Worm (Caenorhabditis elegans) whole organism, L3 larva: ENCODE data around the gene D1086.8.
"Not testable (repeated sequence)": the region's sequence is repeated elsewhere in the genome, so short reads cannot be mapped to it uniquely, and the experiment has no call there.

ENCODE experiments used
- R02D3.7 ChIP-seq: fragments of 150-350 bp; optimal IDR thresholded peaks from 2 replicates; lab custom pipeline; 2014; ENCODE audit warnings: missing biosample characterization, missing genetic modification characterization
- aly-2 ChIP-seq: fragments of 150-350 bp; optimal IDR thresholded peaks from 2 replicates; lab custom pipeline; 2014; ENCODE audit warnings: missing biosample characterization, missing genetic modification characterization
- ama-1 ChIP-seq: fragments of 150-350 bp; optimal IDR thresholded peaks from 2 replicates; lab custom pipeline; 2018
- ceh-16 ChIP-seq: sonication (generic microtip); optimal IDR thresholded peaks from 2 replicates; lab custom pipeline; 2017; ENCODE audit warnings: missing biosample characterization, missing genetic modification characterization
- ceh-82 ChIP-seq: fragments of 150-350 bp; optimal IDR thresholded peaks from 2 replicates; lab custom pipeline; 2014; ENCODE audit warnings: missing biosample characterization, missing genetic modification characterization
- egl-27 ChIP-seq: sonication (generic microtip); optimal IDR thresholded peaks from 4 replicates; lab custom pipeline; 2017; ENCODE audit warnings: missing biosample characterization, missing genetic modification reagents, missing genetic modification characterization
- egl-5 ChIP-seq: fragments of 150-350 bp; optimal IDR thresholded peaks from 2 replicates; lab custom pipeline; 2017; ENCODE audit warnings: missing biosample characterization, missing genetic modification reagents, missing genetic modification characterization, inconsistent platforms
- elt-1 ChIP-seq: fragments of 150-350 bp; optimal IDR thresholded peaks from 2 replicates; lab custom pipeline; 2014; ENCODE audit warnings: missing biosample characterization, missing genetic modification characterization
- elt-2 ChIP-seq: sonication (generic microtip); optimal IDR thresholded peaks from 2 replicates; lab custom pipeline; 2016; ENCODE audit warnings: missing genetic modification reagents, mild to moderate bottlenecking, missing genetic modification characterization, missing compliant biosample characterization
- elt-3 ChIP-seq, 3 experiments: fragments of 150-350 bp in 1 of 3; sonication (generic microtip) in 2 of 3; optimal IDR thresholded peaks; 2 replicates in 2 of 3; 4 replicates in 1 of 3; lab custom pipeline; 2014 to 2017; ENCODE audit warnings: missing biosample characterization in 3 of 3, missing genetic modification characterization in 3 of 3
- fkh-10 ChIP-seq: sonication (generic microtip); optimal IDR thresholded peaks from 2 replicates; lab custom pipeline; 2017; ENCODE audit warnings: missing biosample characterization, missing genetic modification reagents, missing genetic modification characterization
- fkh-2 ChIP-seq: fragments of 150-350 bp; optimal IDR thresholded peaks from 2 replicates; lab custom pipeline; 2014; ENCODE audit warnings: missing biosample characterization, missing genetic modification reagents, missing genetic modification characterization
- hmg-11 ChIP-seq: sonication (generic microtip); optimal IDR thresholded peaks from 2 replicates; lab custom pipeline; 2016; ENCODE audit warnings: missing genetic modification characterization, missing compliant biosample characterization
- lin-15B ChIP-seq: fragments of 150-350 bp; optimal IDR thresholded peaks from 2 replicates; lab custom pipeline; 2014; ENCODE audit warnings: missing biosample characterization, missing genetic modification characterization
- lin-39 ChIP-seq: fragments of 150-350 bp; optimal IDR thresholded peaks from 2 replicates; lab custom pipeline; 2018; ENCODE audit warnings: missing biosample characterization, missing genetic modification reagents, missing genetic modification characterization
- lsy-12 ChIP-seq: sonication (generic microtip); optimal IDR thresholded peaks from 2 replicates; lab custom pipeline; 2016; ENCODE audit warnings: mild to moderate bottlenecking, missing genetic modification characterization, missing compliant biosample characterization
- mdl-1 ChIP-seq: fragments of 150-350 bp; optimal IDR thresholded peaks from 2 replicates; lab custom pipeline; 2014; ENCODE audit warnings: missing biosample characterization, missing genetic modification characterization
- mml-1 ChIP-seq: fragments of 150-350 bp; sonication (generic microtip); optimal IDR thresholded peaks from 3 replicates; lab custom pipeline; 2014; ENCODE audit warnings: missing biosample characterization, missing genetic modification characterization
- nfya-1 ChIP-seq: sonication (generic microtip); optimal IDR thresholded peaks from 2 replicates; lab custom pipeline; 2017; ENCODE audit warnings: missing genetic modification characterization, mild to moderate bottlenecking, missing compliant biosample characterization, antibody characterized with exemption, moderate library complexity; ENCODE audit not compliant: insufficient read depth
- nhr-11 ChIP-seq: fragments of 150-350 bp; optimal IDR thresholded peaks from 2 replicates; lab custom pipeline; 2014; ENCODE audit warnings: missing biosample characterization, missing genetic modification characterization
- nhr-12 ChIP-seq: fragments of 150-350 bp; optimal IDR thresholded peaks from 2 replicates; lab custom pipeline; 2014; ENCODE audit warnings: missing biosample characterization, missing genetic modification characterization
- nhr-23 ChIP-seq: fragments of 150-350 bp; optimal IDR thresholded peaks from 2 replicates; lab custom pipeline; 2014; ENCODE audit warnings: missing biosample characterization, missing genetic modification reagents, missing genetic modification characterization
- nhr-237 ChIP-seq: fragments of 150-350 bp; optimal IDR thresholded peaks from 2 replicates; lab custom pipeline; 2014; ENCODE audit warnings: missing biosample characterization, missing genetic modification characterization
- nhr-25 ChIP-seq: sonication (generic microtip); optimal IDR thresholded peaks from 2 replicates; lab custom pipeline; 2017; ENCODE audit warnings: missing biosample characterization, missing genetic modification characterization
- nhr-28 ChIP-seq: fragments of 150-350 bp; optimal IDR thresholded peaks from 2 replicates; lab custom pipeline; 2014; ENCODE audit warnings: missing biosample characterization, missing genetic modification characterization
- nhr-67 ChIP-seq: fragments of 150-350 bp; optimal IDR thresholded peaks from 2 replicates; lab custom pipeline; 2014; ENCODE audit warnings: missing biosample characterization, missing genetic modification characterization
- nhr-76 ChIP-seq: fragments of 150-350 bp; sonication (generic microtip); optimal IDR thresholded peaks from 5 replicates; lab custom pipeline; 2014; ENCODE audit warnings: missing biosample characterization, missing genetic modification characterization
- nhr-77 ChIP-seq: fragments of 150-350 bp; optimal IDR thresholded peaks from 2 replicates; lab custom pipeline; 2014; ENCODE audit warnings: missing biosample characterization, missing genetic modification characterization
- pha-4 ChIP-seq: fragments of 150-350 bp; optimal IDR thresholded peaks from 2 replicates; lab custom pipeline; 2014; ENCODE audit warnings: missing biosample characterization, missing genetic modification reagents, missing genetic modification characterization
- pqm-1 ChIP-seq: fragments of 150-350 bp; optimal IDR thresholded peaks from 2 replicates; lab custom pipeline; 2017; ENCODE audit warnings: missing biosample characterization, missing genetic modification characterization, inconsistent platforms
- sea-2 ChIP-seq: fragments of 150-350 bp; sonication (generic microtip); optimal IDR thresholded peaks from 4 replicates; lab custom pipeline; 2014; ENCODE audit warnings: missing biosample characterization, missing genetic modification reagents, missing genetic modification characterization
- snpc-4 ChIP-seq: fragments of 150-350 bp; optimal IDR thresholded peaks from 2 replicates; lab custom pipeline; 2014; ENCODE audit warnings: missing biosample characterization, missing genetic modification characterization
- tbx-2 ChIP-seq: sonication (generic microtip); optimal IDR thresholded peaks from 2 replicates; lab custom pipeline; 2016; ENCODE audit warnings: mild to moderate bottlenecking, missing genetic modification characterization, missing compliant biosample characterization
- unc-39 ChIP-seq: sonication (generic microtip); optimal IDR thresholded peaks from 4 replicates; lab custom pipeline; 2017; ENCODE audit warnings: missing biosample characterization, missing genetic modification characterization
- unc-62 ChIP-seq: fragments of 150-350 bp; sonication (generic microtip); optimal IDR thresholded peaks from 4 replicates; lab custom pipeline; 2014; ENCODE audit warnings: missing biosample characterization, missing genetic modification reagents, missing genetic modification characterization
- zag-1 ChIP-seq: fragments of 150-350 bp; optimal IDR thresholded peaks from 2 replicates; lab custom pipeline; 2014; ENCODE audit warnings: missing biosample characterization, missing genetic modification characterization
- ztf-11 ChIP-seq: fragments of 150-350 bp; optimal IDR thresholded peaks from 2 replicates; lab custom pipeline; 2014; ENCODE audit warnings: missing biosample characterization, missing genetic modification characterization
- ztf-4 ChIP-seq: fragments of 150-350 bp; optimal IDR thresholded peaks from 2 replicates; lab custom pipeline; 2014; ENCODE audit warnings: missing biosample characterization, missing genetic modification characterization

The D1086.8 gene

DNA sequence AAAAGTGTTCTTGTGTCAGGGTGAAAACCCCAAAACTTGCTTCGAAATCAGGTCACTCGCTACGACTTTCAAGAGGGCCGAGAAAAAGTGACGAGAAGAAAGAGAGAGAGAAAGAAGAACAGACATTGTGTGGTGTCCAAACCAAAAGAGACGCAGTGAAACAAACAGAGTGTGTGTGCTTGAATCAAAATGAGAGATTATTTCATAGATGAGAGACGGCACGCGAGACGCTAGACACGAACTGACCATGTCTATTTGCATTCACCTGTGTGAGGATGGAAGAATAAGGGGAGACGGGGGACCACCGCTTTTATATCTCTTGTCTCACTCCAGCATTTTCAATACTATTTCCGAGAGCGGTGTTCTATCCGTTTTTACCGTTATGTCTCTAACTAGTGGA lies 42.2 kb downstream of the D1086.8 start (continued):
- no peak for TF ChIP-seq egl-5 (tag; lab: Kevin White, UChicago)
- TF ChIP-seq lsy-12, result peak; percentile 61

DNA sequence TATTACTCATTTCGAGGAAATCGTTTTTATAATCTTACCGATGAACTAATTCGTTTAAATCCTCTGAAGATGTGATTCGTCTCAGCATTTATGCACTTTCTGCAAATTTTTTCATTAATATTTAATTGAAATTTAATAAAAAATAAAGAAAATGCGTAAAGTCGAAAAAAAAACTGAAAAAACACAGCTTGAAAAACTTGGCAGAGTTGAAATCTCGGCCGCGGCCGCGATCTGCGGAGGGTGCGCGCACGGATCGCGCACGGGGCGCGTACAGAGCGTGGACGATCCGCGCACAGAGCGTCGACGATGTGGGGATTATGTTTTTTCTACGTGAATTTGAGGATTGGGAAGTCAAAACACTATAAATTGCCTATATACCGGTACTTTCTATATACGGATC lies 43.9 kb downstream of the D1086.8 start, which contains the start of gene AH10.4:
TSS of gene AH10.4 (minus strand) at position 101 of the 400 bp plus-strand sequence.
- TF ChIP-seq unc-39, pqm-1, zag-1 (tag; lab: Kevin White, UChicago): not testable (repeated sequence)

DNA sequence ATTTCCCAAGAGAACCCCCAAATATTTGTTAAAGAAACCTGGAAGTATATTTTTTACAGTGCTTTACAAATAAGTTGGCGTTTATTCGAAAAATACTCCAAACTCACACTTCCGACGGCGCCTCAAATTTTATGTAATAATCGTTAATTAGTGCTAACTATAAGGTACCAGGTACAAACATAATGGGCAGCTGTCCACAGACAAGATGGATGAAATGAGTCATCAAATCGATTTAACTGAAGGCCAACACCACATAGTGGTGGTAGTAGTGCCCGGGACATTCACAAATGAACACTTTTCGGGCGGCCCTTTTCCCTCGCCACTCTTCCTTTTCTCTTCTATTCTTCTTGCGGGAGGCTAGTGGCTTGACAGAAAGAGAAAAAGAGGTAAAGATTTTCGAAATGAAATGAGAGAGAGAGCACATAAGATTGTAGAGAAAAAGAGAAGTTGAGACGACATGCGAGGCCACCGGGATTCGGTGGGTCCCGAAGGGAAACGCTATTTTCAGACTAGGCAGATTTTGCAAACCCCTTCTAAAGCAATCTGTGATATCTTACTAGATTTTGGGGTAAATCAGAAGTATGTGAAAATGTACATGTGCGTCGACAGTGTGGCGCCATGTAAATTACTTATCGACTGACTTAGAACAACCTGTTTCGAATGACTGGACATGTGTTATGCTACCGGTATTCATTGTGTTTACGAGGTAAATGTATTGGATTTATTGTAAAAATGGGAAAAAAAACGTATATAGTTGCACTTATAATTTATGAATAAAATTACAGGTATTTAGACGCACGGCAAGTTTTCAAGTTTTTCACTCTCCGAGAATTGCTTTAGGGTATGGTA lies 45.6 kb downstream of the D1086.8 start:
- TF ChIP-seq ama-1 (peak; percentile 5), lin-39 (tag; lab: Kevin White, UChicago) (peak; percentile 40), hmg-11 (tag; lab: Kevin White, UChicago) (peak; percentile 23), snpc-4 (tag; lab: Kevin White, UChicago) (no peak), nhr-25 (tag; lab: Kevin White, UChicago) (peak; percentile 23), fkh-10 (GFP tag; lab: Kevin White, UChicago) (no peak), lin-15B (tag; lab: Kevin White, UChicago) (peak; percentile 16), nhr-76 (no peak), egl-27 (tag; lab: Kevin White, UChicago) (no peak)

DNA sequence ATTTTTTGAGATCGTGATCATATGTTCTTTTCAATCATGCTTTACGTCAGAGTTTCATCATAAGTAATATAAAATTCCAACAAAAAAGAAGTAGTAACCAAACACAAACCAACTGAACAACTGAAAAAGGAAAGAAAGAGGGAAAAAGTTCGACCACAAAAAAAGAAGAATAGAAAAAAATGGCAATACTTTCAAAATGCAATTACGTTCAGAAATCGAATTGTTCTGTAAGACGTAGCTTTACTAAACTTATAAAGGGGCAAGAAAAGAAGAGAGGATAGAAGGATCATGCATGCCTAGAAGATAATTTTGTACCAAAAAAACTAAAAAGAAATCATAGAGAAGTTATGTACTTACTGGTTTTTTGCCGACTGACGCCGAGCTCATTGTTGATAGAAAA lies 46.8 kb downstream of the D1086.8 start:
- TF ChIP-seq snpc-4 (tag; lab: Kevin White, UChicago) (no peak), fkh-10 (GFP tag; lab: Kevin White, UChicago) (peak; percentile 82)

DNA sequence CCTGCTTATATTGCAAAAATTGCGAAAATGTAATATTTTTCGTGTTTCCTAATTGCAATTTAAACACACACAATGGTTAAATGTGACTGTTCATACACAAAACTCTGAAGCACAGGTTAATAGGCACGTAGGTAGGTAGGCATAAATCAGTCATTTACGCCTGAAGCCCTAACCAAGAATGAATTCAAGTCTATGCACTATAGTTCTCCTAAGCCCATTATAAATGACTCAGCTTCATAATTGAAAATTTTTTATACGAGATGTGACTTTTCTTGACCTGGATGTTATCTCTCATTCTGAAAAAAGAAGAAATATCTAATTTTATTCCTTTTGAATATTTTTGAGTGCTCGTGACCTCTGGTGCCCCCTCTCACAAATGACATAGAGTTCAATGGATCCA lies 47.9 kb downstream of the D1086.8 start:
- TF ChIP-seq ceh-82 (no peak), aly-2 (tag; lab: Kevin White, UChicago) (no peak), sea-2 (GFP tag; lab: Kevin White, UChicago) (no peak), ceh-16 (tag; lab: Kevin White, UChicago) (no peak), ztf-11 (tag; lab: Kevin White, UChicago) (no peak), nhr-23 (no peak), nhr-67 (tag; lab: Kevin White, UChicago) (no peak), egl-27 (tag; lab: Kevin White, UChicago) (no peak), unc-39 (tag; lab: Kevin White, UChicago) (no peak), nhr-12 (tag; lab: Kevin White, UChicago) (no peak), fkh-10 (GFP tag; lab: Kevin White, UChicago) (no peak), nfya-1 (tag; lab: Kevin White, UChicago) (no peak), pha-4 (tag; lab: Kevin White, UChicago) (no peak), ama-1 (no peak), nhr-11 (tag; lab: Kevin White, UChicago) (no peak)
- TF ChIP-seq, all 47 proteins: peak for 0

DNA sequence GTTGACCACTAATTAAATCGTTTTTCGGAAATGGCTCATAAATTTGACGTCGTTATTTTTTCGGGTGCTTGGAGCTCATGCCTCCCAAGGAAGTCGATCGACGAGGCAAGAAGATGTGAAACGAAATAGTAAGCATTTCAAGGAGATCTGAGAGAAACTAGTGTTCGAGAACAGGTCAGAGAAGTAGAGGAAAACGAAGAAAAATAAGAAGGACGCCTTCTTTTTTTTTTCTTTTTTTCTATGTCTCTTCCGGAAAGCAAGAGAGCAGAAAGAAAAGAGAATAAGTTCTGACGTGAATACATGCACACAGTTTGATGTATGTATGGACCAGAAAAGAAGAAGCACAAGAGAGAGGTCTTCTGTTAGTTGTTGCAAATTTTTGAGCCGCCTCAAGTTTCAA lies 49.7 kb downstream of the D1086.8 start:
- TF ChIP-seq nhr-76, result no peak
- no peak for TF ChIP-seq lin-39 (tag; lab: Kevin White, UChicago)
- no peak for TF ChIP-seq unc-62 (GFP tag; lab: Kevin White, UChicago)
- TF ChIP-seq nhr-28 (tag; lab: Kevin White, UChicago), result no peak
- no peak for TF ChIP-seq elt-1
- peak; percentile 48 for TF ChIP-seq tbx-2 (tag; lab: Kevin White, UChicago)
- no peak for TF ChIP-seq mml-1 (tag; lab: Kevin White, UChicago)
- no peak for TF ChIP-seq ztf-4 (tag; lab: Kevin White, UChicago)
- TF ChIP-seq ceh-16 (tag; lab: Kevin White, UChicago), result no peak
- TF ChIP-seq elt-3 (tag; optimal IDR thresholded peaks at IDR 0.05; lab: Kevin White, UChicago), result no peak
- peak; percentile 77 for TF ChIP-seq fkh-10 (GFP tag; lab: Kevin White, UChicago)
- no peak for TF ChIP-seq nhr-67 (tag; lab: Kevin White, UChicago)
- peak; percentile 38 for TF ChIP-seq lin-15B (tag; lab: Kevin White, UChicago)
- TF ChIP-seq nhr-237, result no peak
- no peak for TF ChIP-seq ceh-82
- no peak for TF ChIP-seq R02D3.7 (tag; lab: Kevin White, UChicago)
- no peak for TF ChIP-seq fkh-2 (tag; lab: Kevin White, UChicago)
- TF ChIP-seq aly-2 (tag; lab: Kevin White, UChicago), result no peak
- no peak for TF ChIP-seq zag-1 (tag; lab: Kevin White, UChicago)
- no peak for TF ChIP-seq sea-2 (GFP tag; lab: Kevin White, UChicago)
- TF ChIP-seq nhr-12 (tag; lab: Kevin White, UChicago), result no peak
- TF ChIP-seq mdl-1 (tag; lab: Kevin White, UChicago), result no peak
- peak; percentile 58 for TF ChIP-seq hmg-11 (tag; lab: Kevin White, UChicago)
- no peak for TF ChIP-seq elt-2 (tag; lab: Kevin White, UChicago)
- TF ChIP-seq nhr-11 (tag; lab: Kevin White, UChicago), result no peak
- no peak for TF ChIP-seq snpc-4 (tag; lab: Kevin White, UChicago)
- TF ChIP-seq pqm-1 (tag; lab: Kevin White, UChicago), result no peak
- TF ChIP-seq ama-1, result no peak
- TF ChIP-seq nhr-77, result no peak
- peak; percentile 53 for TF ChIP-seq nfya-1 (tag; lab: Kevin White, UChicago)
